Fruit fly (Drosophila melanogaster): ENCODE measurements around the gene Mur89F.
A peak's percentile ranks its signal among the peaks of the same experiment; 100 is the strongest.

The Mur89F gene

dm6 chr3R:17219927-17220326 lies 18.0 kb upstream of the Mur89F start:
- TF ChIP-seq h (optimal IDR thresholded peaks at IDR 0.05) (no peak), fd102C (GFP tag; optimal IDR thresholded peaks at IDR 0.05) (no peak), CG2120 (GFP tag; optimal IDR thresholded peaks at IDR 0.05) (peak; percentile 25), Kr (GFP tag; optimal IDR thresholded peaks at IDR 0.05) (no peak), CrebB (tag; optimal IDR thresholded peaks at IDR 0.05) (no peak), mam (GFP tag; optimal IDR thresholded peaks at IDR 0.05) (no peak), Mad (GFP tag; optimal IDR thresholded peaks at IDR 0.05) (no peak), HmgD (GFP tag; optimal IDR thresholded peaks at IDR 0.05) (no peak)

- TF ChIP-seq eyg (GFP tag; optimal IDR thresholded peaks at IDR 0.05) (no peak), CG18764 (GFP tag; optimal IDR thresholded peaks at IDR 0.05) (no peak), chif (GFP tag; optimal IDR thresholded peaks at IDR 0.05) (no peak)
Measured at dm6 chr3R:17209990-17210389, 8.1 kb upstream of the Mur89F start.

dm6 chr3R:17206782-17207181 lies 4.9 kb upstream of the Mur89F start:
- no peak for TF ChIP-seq Taf1 (GFP tag; IDR thresholded peaks at IDR 0.05)
- no peak for TF ChIP-seq CG9609 (GFP tag; optimal IDR thresholded peaks at IDR 0.05)
- no peak for TF ChIP-seq unc-4 (GFP tag; IDR thresholded peaks at IDR 0.05; ENCODE audit: partially characterized antibody)
- no peak for TF ChIP-seq BtbVII (GFP tag; optimal IDR thresholded peaks at IDR 0.05)
- no peak for TF ChIP-seq tgo (GFP tag; IDR thresholded peaks at IDR 0.05)
- TF ChIP-seq Hand (GFP tag; optimal IDR thresholded peaks at IDR 0.05): no peak
- no peak for TF ChIP-seq CG4404 (GFP tag; IDR thresholded peaks at IDR 0.05)
- no peak for TF ChIP-seq mam (GFP tag; optimal IDR thresholded peaks at IDR 0.05)
- no peak for TF ChIP-seq CG2678 (tag; optimal IDR thresholded peaks at IDR 0.05)
- no peak for TF ChIP-seq Hr3 (GFP tag; optimal IDR thresholded peaks at IDR 0.05)
- TF ChIP-seq CG13775 (GFP tag; optimal IDR thresholded peaks at IDR 0.05): no peak
- TF ChIP-seq CG17612 (GFP tag; IDR thresholded peaks at IDR 0.05): no peak
- no peak for TF ChIP-seq CG12071 (GFP tag; optimal IDR thresholded peaks at IDR 0.05)
- TF ChIP-seq Oaz (GFP tag; IDR thresholded peaks at IDR 0.05): no peak
- no peak for TF ChIP-seq Nf-YA (GFP tag; IDR thresholded peaks at IDR 0.05)

dm6 chr3R:17197599-17197998 lies 4.3 kb downstream of the Mur89F start:
- TF ChIP-seq Ets65A (GFP tag): peak; percentile 81
- TF ChIP-seq pnt (GFP tag; optimal IDR thresholded peaks at IDR 0.05): no peak
- TF ChIP-seq kni (GFP tag; optimal IDR thresholded peaks at IDR 0.05): no peak
- TF ChIP-seq oc (tag; optimal IDR thresholded peaks at IDR 0.05): no peak
- peak; percentile 66 for TF ChIP-seq CG13894 (tag; optimal IDR thresholded peaks at IDR 0.05)
- no peak for TF ChIP-seq ac (GFP tag; optimal IDR thresholded peaks at IDR 0.05)
- TF ChIP-seq Dbx (GFP tag; IDR thresholded peaks at IDR 0.05): no peak
- no peak for TF ChIP-seq Dip2 (GFP tag; IDR thresholded peaks at IDR 0.05)
- no peak for TF ChIP-seq gt (GFP tag; IDR thresholded peaks at IDR 0.05)
- peak; percentile 3 for TF ChIP-seq CG18599 (GFP tag; optimal IDR thresholded peaks at IDR 0.05)

dm6 chr3R:17193657-17194056 lies 8.3 kb downstream of the Mur89F start:
- no peak for TF ChIP-seq Usf (GFP tag; optimal IDR thresholded peaks at IDR 0.05)
